Worm (Caenorhabditis elegans): ENCODE measurements around the gene kbp-1.

ce11 chrIII:6859482-6859881, 10.0 kb upstream of the kbp-1 start, which contains the start of gene clec-158:
- TF ChIP-seq pha-4 (tag; optimal IDR thresholded peaks at IDR 0.05): no peak
- TF ChIP-seq ceh-48 (tag; optimal IDR thresholded peaks at IDR 0.05): no peak
- no peak for TF ChIP-seq elt-2 (tag; optimal IDR thresholded peaks at IDR 0.05)
- no peak for TF ChIP-seq ceh-6 (GFP tag; optimal IDR thresholded peaks at IDR 0.05)
- TF ChIP-seq npax-4 (tag; optimal IDR thresholded peaks at IDR 0.05): no peak
- no peak for TF ChIP-seq fkh-10 (GFP tag; optimal IDR thresholded peaks at IDR 0.05)
- no peak for TF ChIP-seq ceh-2 (tag; optimal IDR thresholded peaks at IDR 0.05)

All from whole organism, late embryonic.